Worm (Caenorhabditis elegans): ENCODE data around the gene yif-1.
A peak's percentile ranks its signal among the peaks of the same experiment; 100 is the strongest.

Gene yif-1

DNA sequence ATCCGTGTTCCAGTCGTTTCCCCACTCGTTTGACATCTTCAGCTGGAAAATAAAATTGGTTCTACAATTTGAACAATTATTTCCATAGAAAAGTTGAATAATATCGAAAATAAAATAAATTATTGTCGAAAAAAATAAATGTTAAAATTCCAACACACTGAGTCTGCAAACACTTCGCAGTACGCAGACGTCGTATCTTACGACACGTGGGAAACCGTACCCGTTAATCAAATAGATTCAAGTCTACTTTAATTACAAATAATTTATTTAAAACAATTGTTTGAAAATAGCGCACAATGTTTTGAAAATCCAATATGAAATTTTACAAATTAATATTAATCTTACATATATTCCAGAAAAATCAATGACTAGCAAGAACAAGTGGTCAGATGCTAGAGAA lies at the start of gene yif-1:
Gene yif-1, minus strand, starts transcription at position 42 of the 400 bp plus-strand sequence.
- TF ChIP-seq pag-3 (tag; optimal IDR thresholded peaks at IDR 0.05; ENCODE audit: borderline replicate concordance, insufficient read depth) (no peak), skn-1 (tag; optimal IDR thresholded peaks at IDR 0.05) (peak; percentile 11), isw-1 (GFP tag; IDR thresholded peaks at IDR 0.05) (no peak), blmp-1 (tag; optimal IDR thresholded peaks at IDR 0.05) (peak; percentile 19), ztf-11 (tag; optimal IDR thresholded peaks at IDR 0.05) (no peak), lin-39 (tag; optimal IDR thresholded peaks at IDR 0.05) (no peak), nhr-11 (tag; optimal IDR thresholded peaks at IDR 0.05) (no peak), unc-86 (tag; optimal IDR thresholded peaks at IDR 0.05) (no peak), dsc-1 (tag; optimal IDR thresholded peaks at IDR 0.05) (no peak), efl-3 (GFP tag; optimal IDR thresholded peaks at IDR 0.05) (no peak), sptf-1 (tag; optimal IDR thresholded peaks at IDR 0.05) (no peak), nhr-71 (tag; optimal IDR thresholded peaks at IDR 0.05) (peak; percentile 43), unc-30 (tag; optimal IDR thresholded peaks at IDR 0.05) (no peak), nhr-19 (GFP tag; conservative IDR thresholded peaks at IDR 0.05) (no peak), grh-1 (GFP tag; IDR thresholded peaks at IDR 0.05) (no peak), lsy-2 (tag; optimal IDR thresholded peaks at IDR 0.05) (peak; percentile 58 to 93), nhr-20 (tag; optimal IDR thresholded peaks at IDR 0.05) (peak; percentile 15), fos-1 (tag; optimal IDR thresholded peaks at IDR 0.05) (no peak), C04F5.9 (tag; optimal IDR thresholded peaks at IDR 0.05) (no peak), ceh-82 (tag; optimal IDR thresholded peaks at IDR 0.05) (no peak), lin-14 (GFP tag; optimal IDR thresholded peaks at IDR 0.05) (peak; percentile 15), nhr-90 (tag; optimal IDR thresholded peaks at IDR 0.05; ENCODE audit: poor library complexity) (no peak), elt-3 (tag; optimal IDR thresholded peaks at IDR 0.05) (no peak), C16A3.4 (tag; optimal IDR thresholded peaks at IDR 0.05) (no peak), ceh-90 (tag; optimal IDR thresholded peaks at IDR 0.05) (no peak), mep-1 (tag; optimal IDR thresholded peaks at IDR 0.05) (peak; percentile 58), ama-1 (optimal IDR thresholded peaks at IDR 0.05) (no peak), zip-4 (GFP tag; optimal IDR thresholded peaks at IDR 0.05) (no peak), snu-23 (GFP tag; optimal IDR thresholded peaks at IDR 0.05) (peak; percentile 24), F16B12.6 (tag; optimal IDR thresholded peaks at IDR 0.05) (peak; percentile 82), sup-37 (GFP tag; optimal IDR thresholded peaks at IDR 0.05) (no peak), Y116A8C.19 (tag; optimal IDR thresholded peaks at IDR 0.05; ENCODE audit: borderline replicate concordance) (no peak), efl-1 (optimal IDR thresholded peaks at IDR 0.05) (peak; percentile 23 to 34), efl-1 (GFP tag; optimal IDR thresholded peaks at IDR 0.05 in 1 of 2) (peak; percentile 31 to 90), dpl-1 (GFP tag; optimal IDR thresholded peaks at IDR 0.05) (peak in 2 of 3 experiments; percentile 30 to 54), nhr-76 (tag; optimal IDR thresholded peaks at IDR 0.05) (no peak), nhr-77 (tag; optimal IDR thresholded peaks at IDR 0.05) (no peak), mef-2 (tag; optimal IDR thresholded peaks at IDR 0.05) (no peak), ces-1 (GFP tag; optimal IDR thresholded peaks at IDR 0.05) (no peak), tbx-2 (tag; optimal IDR thresholded peaks at IDR 0.05) (no peak), pax-3 (tag; optimal IDR thresholded peaks at IDR 0.05) (no peak), nhr-237 (tag; optimal IDR thresholded peaks at IDR 0.05) (no peak), nhr-12 (tag; optimal IDR thresholded peaks at IDR 0.05) (no peak)

DNA sequence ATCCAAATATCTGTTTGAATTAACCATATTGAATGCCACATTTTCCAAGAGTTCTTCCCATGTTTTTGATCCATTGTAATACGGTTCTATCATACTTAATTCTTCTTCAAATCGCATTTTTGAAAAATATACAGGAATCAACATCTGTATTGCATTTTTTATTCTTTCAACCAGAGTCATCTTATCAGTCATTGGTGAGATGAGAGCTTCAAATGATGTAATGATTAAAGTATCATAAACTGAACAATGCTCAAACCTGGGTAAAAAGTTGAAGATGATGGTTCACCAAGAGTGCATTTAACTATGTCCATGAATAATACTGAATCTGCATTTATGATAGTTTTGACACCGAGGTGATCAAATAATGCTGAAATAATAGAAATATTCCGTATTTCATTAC lies 49.1 kb upstream of the yif-1 start:
- peak; percentile 26 for TF ChIP-seq elt-2 (tag; optimal IDR thresholded peaks at IDR 0.05)
- TF ChIP-seq Y116A8C.19 (tag; optimal IDR thresholded peaks at IDR 0.05; ENCODE audit: borderline replicate concordance) = no peak

Data from whole organism, L1 larva.